Fruit fly (Drosophila melanogaster) whole organism, embryonic: Measurements from ENCODE around the gene CG43338.

Experiments
- CG11085 ChIP-seq: fragments of 200-800 bp; sonication (Bioruptor generic); IDR thresholded peaks from 2 replicates; pipeline ENCODE4 v1.3.6; 2022; ENCODE audit warnings: missing biosample characterization, missing genetic modification characterization
- CG11504 ChIP-seq: fragments of 200-800 bp; sonication (Bioruptor generic); optimal IDR thresholded peaks from 3 replicates; lab custom pipeline; 2019; ENCODE audit warnings: missing biosample characterization, mild to moderate bottlenecking, missing genetic modification characterization, moderate library complexity
- CG13424 ChIP-seq: fragments of 200-800 bp; sonication (Bioruptor generic); optimal IDR thresholded peaks from 2 replicates; lab custom pipeline; 2019; ENCODE audit warnings: missing biosample characterization, mild to moderate bottlenecking, missing genetic modification characterization, moderate library complexity
- CG13894 ChIP-seq: fragments of 200-800 bp; sonication (Bioruptor generic); optimal IDR thresholded peaks from 3 replicates; lab custom pipeline; 2018; ENCODE audit warnings: missing biosample characterization, mild to moderate bottlenecking, missing genetic modification characterization, moderate library complexity
- CG14667 ChIP-seq: fragments of 200-800 bp; sonication (Bioruptor generic); IDR thresholded peaks from 2 replicates; pipeline ENCODE4 v1.3.6; 2022; ENCODE audit warnings: missing biosample characterization, missing genetic modification characterization
- CG14860 ChIP-seq: fragments of 200-800 bp; sonication (Bioruptor generic); IDR thresholded peaks from 3 replicates; pipeline ENCODE4 v1.3.6; 2022; ENCODE audit warnings: missing biosample characterization, missing genetic modification characterization; ENCODE audit not compliant: partially characterized antibody
- CG14965 ChIP-seq: fragments of 200-800 bp; sonication (Bioruptor generic); optimal IDR thresholded peaks from 2 replicates; lab custom pipeline; 2016; ENCODE audit warnings: missing biosample characterization, missing genetic modification characterization, borderline replicate concordance
- CG1647 ChIP-seq: fragments of 200-800 bp; sonication (Bioruptor generic); optimal IDR thresholded peaks from 3 replicates; lab custom pipeline; 2016; ENCODE audit warnings: missing biosample characterization, missing genetic modification characterization
- CG2116 ChIP-seq: fragments of 200-800 bp; sonication (Bioruptor generic); optimal IDR thresholded peaks from 3 replicates; lab custom pipeline; 2018; ENCODE audit warnings: missing biosample characterization, mild to moderate bottlenecking, missing genetic modification characterization
- CG2875 ChIP-seq: fragments of 200-800 bp; sonication (Bioruptor generic); optimal IDR thresholded peaks from 2 replicates; lab custom pipeline; 2017; ENCODE audit warnings: missing biosample characterization, mild to moderate bottlenecking, missing genetic modification characterization, missing genetic modification reagents
- CG32772 ChIP-seq: fragments of 200-800 bp; sonication (Bioruptor generic); IDR thresholded peaks from 2 replicates; pipeline ENCODE4 v1.3.6; 2022; ENCODE audit warnings: missing biosample characterization, missing genetic modification characterization
- CG3281 ChIP-seq: fragments of 200-800 bp; sonication (Bioruptor generic); optimal IDR thresholded peaks from 3 replicates; lab custom pipeline; 2017; ENCODE audit warnings: missing biosample characterization, mild to moderate bottlenecking, missing genetic modification characterization
- CG6654 ChIP-seq: fragments of 200-800 bp; sonication (Bioruptor generic); optimal IDR thresholded peaks from 2 replicates; lab custom pipeline; 2017; ENCODE audit warnings: missing biosample characterization, mild to moderate bottlenecking, missing genetic modification characterization
- CG6854 ChIP-seq: fragments of 200-800 bp; sonication (Bioruptor generic); optimal IDR thresholded peaks from 3 replicates; lab custom pipeline; 2017; ENCODE audit warnings: missing biosample characterization, mild to moderate bottlenecking, missing genetic modification characterization
- CG8944 ChIP-seq: fragments of 200-800 bp; sonication (Bioruptor generic); optimal IDR thresholded peaks from 3 replicates; lab custom pipeline; 2016; ENCODE audit warnings: missing biosample characterization, missing genetic modification characterization
- Chrac-16 ChIP-seq: fragments of 200-800 bp; sonication (Bioruptor generic); optimal IDR thresholded peaks from 3 replicates; lab custom pipeline; 2016; ENCODE audit warnings: missing biosample characterization, missing genetic modification characterization
- Drgx ChIP-seq: fragments of 200-800 bp; sonication (Bioruptor generic); IDR thresholded peaks from 2 replicates; pipeline ENCODE4 v1.3.6; 2022; ENCODE audit warnings: missing biosample characterization, missing genetic modification characterization
- E2f2 ChIP-seq: fragments of 200-800 bp; sonication (Bioruptor generic); IDR thresholded peaks from 2 replicates; pipeline ENCODE4 v1.3.6; 2022; ENCODE audit warnings: missing biosample characterization, missing genetic modification characterization
- ERR ChIP-seq: fragments of 200-800 bp; sonication (Bioruptor generic); optimal IDR thresholded peaks from 2 replicates; lab custom pipeline; 2016; ENCODE audit warnings: missing biosample characterization, missing genetic modification characterization
- Fer1 ChIP-seq: fragments of 200-800 bp; sonication (Bioruptor generic); optimal IDR thresholded peaks from 2 replicates; lab custom pipeline; 2017; ENCODE audit warnings: missing biosample characterization, mild to moderate bottlenecking, missing genetic modification characterization
- Hmx ChIP-seq: fragments of 200-800 bp; sonication (Bioruptor generic); optimal IDR thresholded peaks from 2 replicates; lab custom pipeline; 2016; ENCODE audit warnings: missing biosample characterization, missing genetic modification characterization
- Hr78 ChIP-seq, 2 experiments: fragments of 200-800 bp in 1 of 2; fragments of >200 bp in 1 of 2; sonication (Bioruptor generic) in 1 of 2; optimal IDR thresholded peaks; 2 replicates each; lab custom pipeline; 2017 to 2019; ENCODE audit warnings: missing biosample characterization in 2 of 2, missing genetic modification characterization in 2 of 2, mild to moderate bottlenecking in 1 of 2, moderate library complexity in 1 of 2
- Mrtf ChIP-seq: fragments of 200-800 bp; sonication (Bioruptor generic); IDR thresholded peaks from 3 replicates; pipeline ENCODE4 v1.3.6; 2022; ENCODE audit warnings: missing biosample characterization, missing genetic modification characterization
- NFAT ChIP-seq: fragments of 200-800 bp; sonication (Bioruptor generic); IDR thresholded peaks from 2 replicates; pipeline ENCODE4 v1.3.6; 2022; ENCODE audit warnings: missing biosample characterization, missing genetic modification characterization
- Nf-YB ChIP-seq: fragments of 200-800 bp; sonication (Bioruptor generic); optimal IDR thresholded peaks from 3 replicates; lab custom pipeline; 2019; ENCODE audit warnings: missing biosample characterization, mild to moderate bottlenecking, missing genetic modification characterization, moderate library complexity
- Opbp ChIP-seq: fragments of 200-800 bp; sonication (Bioruptor generic); IDR thresholded peaks from 3 replicates; pipeline ENCODE4 v1.3.6; 2022; ENCODE audit warnings: missing biosample characterization, missing genetic modification characterization; ENCODE audit not compliant: partially characterized antibody
- Spps ChIP-seq: fragments of 200-800 bp; sonication (Bioruptor generic); optimal IDR thresholded peaks from 2 replicates; lab custom pipeline; 2018; ENCODE audit warnings: missing biosample characterization, mild to moderate bottlenecking, missing genetic modification characterization
- Vsx1 ChIP-seq: fragments of 200-800 bp; sonication (Bioruptor generic); optimal IDR thresholded peaks from 2 replicates; lab custom pipeline; 2017; ENCODE audit warnings: missing biosample characterization, mild to moderate bottlenecking, missing genetic modification characterization, missing genetic modification reagents
- YL-1 ChIP-seq: fragments of 200-800 bp; sonication (Bioruptor generic); optimal IDR thresholded peaks from 3 replicates; lab custom pipeline; 2017; ENCODE audit warnings: missing biosample characterization, mild to moderate bottlenecking, missing genetic modification characterization
- amos ChIP-seq: fragments of 200-800 bp; sonication (Bioruptor generic); IDR thresholded peaks from 2 replicates; pipeline ENCODE4 v1.3.6; 2022; ENCODE audit warnings: missing biosample characterization, missing genetic modification characterization; ENCODE audit not compliant: partially characterized antibody
- bbx ChIP-seq: fragments of 200-800 bp; sonication (Bioruptor generic); IDR thresholded peaks from 2 replicates; pipeline ENCODE4 v1.3.6; 2022; ENCODE audit warnings: missing biosample characterization, missing genetic modification characterization; ENCODE audit not compliant: partially characterized antibody
- cad ChIP-seq: fragments of >200 bp; optimal IDR thresholded peaks from 2 replicates; lab custom pipeline; 2017; ENCODE audit warnings: missing biosample characterization, missing genetic modification characterization
- croc ChIP-seq: fragments of 200-800 bp; sonication (Bioruptor generic); conservative IDR thresholded peaks from 3 replicates; pipeline ENCODE4 v1.3.6; 2022; ENCODE audit warnings: missing biosample characterization, missing genetic modification characterization
- crol ChIP-seq: fragments of 200-800 bp; sonication (Bioruptor generic); IDR thresholded peaks from 2 replicates; pipeline ENCODE4 v1.3.6; 2022; ENCODE audit warnings: missing biosample characterization, missing genetic modification characterization
- dpn ChIP-seq, 2 experiments: fragments of 200-800 bp; sonication (Bioruptor generic); optimal IDR thresholded peaks; 3 replicates each; lab custom pipeline; 2016; ENCODE audit warnings: missing biosample characterization in 2 of 2, missing genetic modification characterization in 2 of 2
- ems ChIP-seq: fragments of 200-800 bp; sonication (Bioruptor generic); optimal IDR thresholded peaks from 3 replicates; lab custom pipeline; 2016; ENCODE audit warnings: missing biosample characterization, missing genetic modification characterization
- fd64A ChIP-seq: fragments of 200-800 bp; sonication (Bioruptor generic); optimal IDR thresholded peaks from 3 replicates; lab custom pipeline; 2018; ENCODE audit warnings: missing biosample characterization, mild to moderate bottlenecking, missing genetic modification characterization
- fu2 ChIP-seq: fragments of 200-800 bp; sonication (Bioruptor generic); optimal IDR thresholded peaks from 2 replicates; lab custom pipeline; 2016; ENCODE audit warnings: missing biosample characterization, missing genetic modification characterization
- gem ChIP-seq: fragments of 200-800 bp; sonication (Bioruptor generic); optimal IDR thresholded peaks from 2 replicates; lab custom pipeline; 2019; ENCODE audit warnings: missing biosample characterization, mild to moderate bottlenecking, missing genetic modification characterization, moderate library complexity
- h ChIP-seq: fragments of >200 bp; optimal IDR thresholded peaks from 2 replicates; lab custom pipeline; 2017
- insv ChIP-seq, 2 experiments: fragments of 200-800 bp; sonication (Bioruptor generic); optimal IDR thresholded peaks; 3 replicates each; lab custom pipeline; 2016 to 2018; ENCODE audit warnings: missing biosample characterization in 2 of 2, missing genetic modification characterization in 2 of 2
- ken ChIP-seq: fragments of 200-800 bp; sonication (Bioruptor generic); IDR thresholded peaks from 3 replicates; pipeline ENCODE4 v1.3.6; 2022; ENCODE audit warnings: missing biosample characterization, missing genetic modification characterization
- kni ChIP-seq: fragments of 200-800 bp; sonication (Bioruptor generic); optimal IDR thresholded peaks from 3 replicates; lab custom pipeline; 2017; ENCODE audit warnings: mild to moderate bottlenecking, missing biosample characterization, missing genetic modification reagents, missing genetic modification characterization
- lola ChIP-seq, 3 experiments: fragments of >200 bp in 2 of 3; fragments of 200-800 bp in 1 of 3; sonication (Bioruptor generic) in 1 of 3; optimal IDR thresholded peaks; 2 replicates each; lab custom pipeline; 2017 to 2019; ENCODE audit warnings: missing biosample characterization in 3 of 3, missing genetic modification characterization in 3 of 3, mild to moderate bottlenecking in 1 of 3, moderate library complexity in 1 of 3
- pfk ChIP-seq: fragments of 200-800 bp; sonication (Bioruptor generic); optimal IDR thresholded peaks from 2 replicates; lab custom pipeline; 2018; ENCODE audit warnings: missing biosample characterization, mild to moderate bottlenecking, missing genetic modification characterization, moderate library complexity
- phol ChIP-seq: fragments of 200-800 bp; sonication (Bioruptor generic); optimal IDR thresholded peaks from 3 replicates; lab custom pipeline; 2018; ENCODE audit warnings: missing biosample characterization, mild to moderate bottlenecking, missing genetic modification characterization, moderate library complexity
- row ChIP-seq: fragments of 200-800 bp; sonication (Bioruptor generic); IDR thresholded peaks from 3 replicates; pipeline ENCODE4 v1.3.6; 2022; ENCODE audit warnings: missing biosample characterization, missing genetic modification characterization
- slou ChIP-seq: fragments of 200-800 bp; sonication (Bioruptor generic); optimal IDR thresholded peaks from 3 replicates; lab custom pipeline; 2016; ENCODE audit warnings: missing biosample characterization, missing genetic modification characterization
- stc ChIP-seq: fragments of 200-800 bp; sonication (Bioruptor generic); IDR thresholded peaks from 2 replicates; pipeline ENCODE4 v1.3.6; 2022; ENCODE audit warnings: missing biosample characterization, missing genetic modification characterization
- unc-4 ChIP-seq: fragments of 200-800 bp; sonication (Bioruptor generic); IDR thresholded peaks from 2 replicates; pipeline ENCODE4 v1.3.6; 2022; ENCODE audit warnings: missing biosample characterization, missing genetic modification characterization; ENCODE audit not compliant: partially characterized antibody
- usp ChIP-seq: fragments of >200 bp; optimal IDR thresholded peaks from 2 replicates; lab custom pipeline; 2017; ENCODE audit warnings: missing biosample characterization, missing genetic modification characterization

CG43338 gene

DNA sequence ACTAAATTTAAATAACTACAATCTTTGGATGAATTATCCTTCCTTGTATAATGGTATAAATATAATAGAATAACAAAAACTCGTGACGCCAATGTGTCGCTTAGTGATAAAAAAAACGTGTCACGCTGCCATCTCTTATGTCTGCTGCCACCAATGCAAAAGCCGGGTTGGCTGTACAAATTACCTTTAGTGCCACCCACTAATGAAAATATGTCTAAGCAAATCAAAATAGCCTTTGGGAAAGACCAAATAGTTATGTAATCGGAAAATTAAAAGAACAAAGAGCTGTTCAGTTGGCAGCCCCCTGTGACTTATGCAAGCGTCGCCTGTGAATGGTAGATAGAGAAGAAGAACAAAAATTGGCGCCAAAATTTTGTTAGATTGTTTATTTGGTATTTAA, 18.3 kb upstream of the CG43338 start, which contains the start of gene CG10336 (continued):
- TF ChIP-seq ems (GFP tag; lab: Kevin White, UChicago) (no peak), Drgx (GFP tag; lab: Robert Waterston, UW) (no peak), Nf-YB (peak; percentile 2), gem (tag; lab: Kevin White, UChicago) (no peak), insv (GFP tag; optimal IDR thresholded peaks at IDR 0.05; lab: Kevin White, UChicago) (no peak), slou (GFP tag; lab: Kevin White, UChicago) (no peak), CG6854 (GFP tag; lab: Kevin White, UChicago) (no peak), Vsx1 (no peak), Hr78 (GFP tag; optimal IDR thresholded peaks at IDR 0.05; lab: Kevin White, UChicago) (no peak), Chrac-16 (GFP tag; lab: Kevin White, UChicago) (peak; percentile 0), bbx (GFP tag; lab: Robert Waterston, UW) (peak; percentile 42; the same call in 1 of the 2 replicates), croc (GFP tag; lab: Robert Waterston, UW) (no peak), amos (GFP tag; lab: Robert Waterston, UW) (peak; percentile 62; the same call in 1 of the 2 replicates), stc (GFP tag; lab: Robert Waterston, UW) (no peak), CG6654 (no peak), phol (tag; lab: Kevin White, UChicago) (peak; percentile 50), h (lab: Kevin White, UChicago) (no peak), CG13424 (tag; lab: Kevin White, UChicago) (no peak), CG2875 (GFP tag; lab: Kevin White, UChicago) (no peak), crol (GFP tag; lab: Robert Waterston, UW) (no peak), CG32772 (no peak), Opbp (GFP tag; lab: Robert Waterston, UW) (peak; percentile 36; the same call in 1 of the 3 replicates), CG11085 (GFP tag; lab: Robert Waterston, UW) (no peak), Hmx (no peak), unc-4 (GFP tag; lab: Robert Waterston, UW) (peak; percentile 39; the same call in 1 of the 2 replicates), CG3281 (GFP tag; lab: Kevin White, UChicago) (no peak), fd64A (GFP tag; lab: Kevin White, UChicago) (no peak), CG14860 (GFP tag; lab: Robert Waterston, UW) (no peak; the same call in 2 of the 3 replicates), CG8944 (GFP tag; lab: Kevin White, UChicago) (no peak), CG14965 (GFP tag; lab: Kevin White, UChicago) (no peak), E2f2 (peak; percentile 91), pfk (no peak), CG2116 (GFP tag; lab: Kevin White, UChicago) (peak; percentile 60), YL-1 (peak; percentile 60), Spps (tag; lab: Kevin White, UChicago) (no peak), NFAT (no peak), CG11504 (tag; lab: Kevin White, UChicago) (no peak), CG13894 (tag; lab: Kevin White, UChicago) (no peak), Fer1 (GFP tag; lab: Kevin White, UChicago) (no peak), CG1647 (GFP tag; lab: Kevin White, UChicago) (no peak), lola (GFP tag; optimal IDR thresholded peaks at IDR 0.05; lab: Kevin White, UChicago) (no peak), dpn (GFP tag; optimal IDR thresholded peaks at IDR 0.05; lab: Kevin White, UChicago) (no peak), ERR (GFP tag; lab: Kevin White, UChicago) (no peak), ken (no peak), row (GFP tag; lab: Robert Waterston, UW) (peak; percentile 74), fu2 (no peak), cad (GFP tag; lab: Kevin White, UChicago) (no peak), kni (GFP tag; lab: Kevin White, UChicago) (no peak), usp (GFP tag; lab: Kevin White, UChicago) (no peak), Mrtf (GFP tag; lab: Robert Waterston, UW) (no peak), CG14667 (GFP tag; lab: Robert Waterston, UW) (no peak)
